Worm (Caenorhabditis elegans): ENCODE data around the gene C29F5.1.

Gene C29F5.1

ce11 chrII:6334745-6335260 is 31.5 kb downstream of the C29F5.1 start:
- TF ChIP-seq pag-3 (tag; optimal IDR thresholded peaks at IDR 0.05; ENCODE audit: borderline replicate concordance, insufficient read depth) (no peak), efl-1 (optimal IDR thresholded peaks at IDR 0.05) (no peak), efl-1 (GFP tag; optimal IDR thresholded peaks at IDR 0.05 in 1 of 2) (peak in 1 of 2 experiments; percentile 90), lin-14 (GFP tag; optimal IDR thresholded peaks at IDR 0.05) (peak; percentile 0), lin-35 (GFP tag; optimal IDR thresholded peaks at IDR 0.05) (peak in 1 of 2 experiments; percentile 7), elt-2 (tag; optimal IDR thresholded peaks at IDR 0.05) (peak; percentile 46), Y116A8C.19 (tag; optimal IDR thresholded peaks at IDR 0.05; ENCODE audit: borderline replicate concordance) (no peak)

DNA sequence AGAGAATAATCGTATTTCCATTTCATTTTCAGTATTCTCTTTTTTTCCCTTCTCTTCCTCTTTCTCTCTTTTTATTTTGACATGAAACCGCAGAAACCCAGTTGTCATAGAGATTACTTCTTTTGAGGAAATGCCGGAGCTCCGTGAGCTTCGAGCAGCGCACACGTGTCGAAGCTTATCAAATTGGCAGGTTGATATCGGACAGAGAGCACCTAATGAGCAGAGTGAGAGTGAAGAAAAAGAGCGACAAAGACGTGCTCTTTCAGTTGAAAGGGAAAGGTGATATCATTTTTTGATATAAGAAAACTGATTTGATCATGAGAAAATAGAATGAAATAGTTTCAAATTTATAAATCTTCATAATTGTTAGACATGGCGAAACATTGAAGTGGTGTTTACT is 32.0 kb downstream of the C29F5.1 start, which contains the start of gene C32D5.14:
TSS of gene C32D5.14 (plus strand) at position 131 of the 400 bp plus-strand sequence.
- TF ChIP-seq nhr-71 (tag; optimal IDR thresholded peaks at IDR 0.05): peak; percentile 46
- peak; percentile 41 for TF ChIP-seq pqm-1 (tag; optimal IDR thresholded peaks at IDR 0.05)
- no peak for TF ChIP-seq nhr-237 (tag; optimal IDR thresholded peaks at IDR 0.05)
- no peak for TF ChIP-seq C34B4.2 (tag; optimal IDR thresholded peaks at IDR 0.05)
- peak; percentile 31 for TF ChIP-seq dsc-1 (tag; optimal IDR thresholded peaks at IDR 0.05)
- peak; percentile 6 for TF ChIP-seq nhr-11 (tag; optimal IDR thresholded peaks at IDR 0.05)
- TF ChIP-seq elt-2 (tag; optimal IDR thresholded peaks at IDR 0.05): peak; percentile 17
- TF ChIP-seq nhr-47 (tag; optimal IDR thresholded peaks at IDR 0.05): peak; percentile 15
- TF ChIP-seq pax-3 (tag; optimal IDR thresholded peaks at IDR 0.05): peak; percentile 35
- no peak for TF ChIP-seq efl-1 (optimal IDR thresholded peaks at IDR 0.05)
- TF ChIP-seq efl-1 (GFP tag; optimal IDR thresholded peaks at IDR 0.05 in 1 of 2): peak in 1 of 2 experiments; percentile 88
- no peak for TF ChIP-seq lin-35 (GFP tag; optimal IDR thresholded peaks at IDR 0.05)
- TF ChIP-seq fkh-8 (tag; optimal IDR thresholded peaks at IDR 0.05): peak; percentile 89
- TF ChIP-seq ztf-4 (tag; optimal IDR thresholded peaks at IDR 0.05): no peak

DNA sequence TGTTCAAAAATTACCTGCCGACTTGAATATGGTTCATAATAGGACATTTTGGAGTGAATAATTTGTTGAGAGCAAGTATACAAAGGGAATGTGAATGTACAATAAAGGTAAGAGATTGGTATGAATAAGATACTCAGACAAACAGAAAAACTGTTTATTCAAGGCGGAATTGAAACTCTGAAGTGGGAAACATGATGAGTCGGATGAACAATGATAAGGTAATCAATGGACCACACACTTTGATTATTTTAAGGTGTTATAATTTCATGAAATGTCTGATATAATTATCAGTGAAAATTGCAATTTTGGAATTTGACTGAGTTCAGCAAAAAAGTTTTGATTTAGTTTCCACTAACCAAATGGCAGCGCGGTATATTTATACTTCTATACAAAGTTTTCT is 36.2 kb downstream of the C29F5.1 start:
- TF ChIP-seq sptf-1 (tag; optimal IDR thresholded peaks at IDR 0.05) (no peak), rnt-1 (tag; optimal IDR thresholded peaks at IDR 0.05) (no peak), mep-1 (tag; optimal IDR thresholded peaks at IDR 0.05) (no peak), sup-37 (GFP tag; optimal IDR thresholded peaks at IDR 0.05) (no peak), lin-35 (GFP tag; optimal IDR thresholded peaks at IDR 0.05) (peak in 1 of 2 experiments; percentile 6), aly-2 (tag; optimal IDR thresholded peaks at IDR 0.05) (no peak), nhr-76 (tag; optimal IDR thresholded peaks at IDR 0.05) (no peak), elt-2 (tag; optimal IDR thresholded peaks at IDR 0.05) (peak; percentile 57)

DNA sequence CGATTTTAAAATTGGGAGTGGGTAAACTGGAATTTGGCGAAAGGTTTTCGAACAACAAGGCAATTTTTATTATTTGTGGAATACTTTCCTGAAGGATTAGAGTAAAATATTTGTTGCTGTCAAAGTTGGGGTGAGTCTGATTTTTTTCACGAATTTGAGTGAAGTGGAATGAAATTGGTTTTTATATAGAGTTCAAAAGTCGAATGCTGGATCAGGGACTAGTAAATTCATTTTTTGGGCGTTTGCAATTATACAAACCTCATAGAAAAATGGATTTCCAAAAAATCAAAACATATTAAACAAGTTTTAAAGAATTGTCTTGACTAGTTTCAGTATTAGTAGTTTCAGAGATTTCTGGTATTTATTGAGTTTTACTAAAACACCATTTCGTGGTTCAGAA is 36.6 kb downstream of the C29F5.1 start, which contains the start of gene C32D5.7:
TSS of gene C32D5.7 (minus strand) at position 101 of the 400 bp plus-strand sequence.
- TF ChIP-seq mef-2 (tag; optimal IDR thresholded peaks at IDR 0.05) (no peak), ceh-8 (GFP tag; optimal IDR thresholded peaks at IDR 0.05) (no peak), tlp-1 (tag; optimal IDR thresholded peaks at IDR 0.05) (no peak), ces-1 (GFP tag; optimal IDR thresholded peaks at IDR 0.05) (no peak), lin-15B (tag; optimal IDR thresholded peaks at IDR 0.05) (no peak), elt-3 (tag; optimal IDR thresholded peaks at IDR 0.05) (no peak), F16B12.6 (tag; optimal IDR thresholded peaks at IDR 0.05) (no peak), C04F5.9 (tag; optimal IDR thresholded peaks at IDR 0.05) (no peak)

DNA sequence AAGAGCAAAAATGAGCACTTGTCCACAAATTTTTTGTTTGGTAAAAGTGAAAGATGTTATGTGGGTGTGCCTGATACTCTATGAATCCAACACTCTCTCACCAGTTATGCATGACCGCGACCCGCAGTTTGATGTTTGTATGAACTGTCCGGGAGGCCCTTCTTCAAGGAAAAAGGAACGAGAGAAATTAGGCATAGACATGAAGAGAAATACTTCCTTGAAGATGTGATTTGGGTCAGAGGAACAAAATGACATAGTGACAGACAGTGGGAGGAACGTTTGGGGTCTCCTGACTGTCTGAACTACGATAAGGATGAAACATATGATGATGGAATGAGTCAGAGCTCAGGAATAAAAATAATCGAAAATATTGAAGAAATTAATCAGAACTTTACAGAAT is 37.8 kb downstream of the C29F5.1 start:
- TF ChIP-seq lir-3 (tag; optimal IDR thresholded peaks at IDR 0.05; ENCODE audit: poor library complexity) (no peak), lin-14 (GFP tag; optimal IDR thresholded peaks at IDR 0.05) (peak; percentile 18), nhr-77 (tag; optimal IDR thresholded peaks at IDR 0.05) (no peak), C16A3.4 (tag; optimal IDR thresholded peaks at IDR 0.05) (no peak), sptf-1 (tag; optimal IDR thresholded peaks at IDR 0.05) (no peak), fkh-10 (GFP tag; optimal IDR thresholded peaks at IDR 0.05) (no peak), nhr-71 (tag; optimal IDR thresholded peaks at IDR 0.05) (no peak), irx-1 (tag; optimal IDR thresholded peaks at IDR 0.05) (no peak), grh-1 (GFP tag; IDR thresholded peaks at IDR 0.05) (no peak), pag-3 (tag; optimal IDR thresholded peaks at IDR 0.05; ENCODE audit: borderline replicate concordance, insufficient read depth) (no peak), nhr-28 (tag; optimal IDR thresholded peaks at IDR 0.05) (no peak), blmp-1 (tag; optimal IDR thresholded peaks at IDR 0.05) (peak; percentile 79), efl-3 (GFP tag; optimal IDR thresholded peaks at IDR 0.05) (no peak), nhr-85 (tag) (peak; percentile 14), hlh-4 (tag; optimal IDR thresholded peaks at IDR 0.05) (no peak), swsn-7 (tag; optimal IDR thresholded peaks at IDR 0.05) (no peak), vab-15 (tag; optimal IDR thresholded peaks at IDR 0.05) (no peak), elt-2 (tag; optimal IDR thresholded peaks at IDR 0.05) (no peak)

Data from whole organism, L1 larva.